Worm (Caenorhabditis elegans) whole organism, young adult: ENCODE results near the gene str-255.

Experiments used
- B0019.2 ChIP-seq: fragments of 200-800 bp; sonication (Bioruptor generic); conservative IDR thresholded peaks from 2 replicates; pipeline ENCODE4 v1.3.6; 2022; ENCODE audit warnings: missing genetic modification reagents, missing genetic modification characterization, missing compliant biosample characterization
- B0261.1 ChIP-seq: sonication (generic microtip); optimal IDR thresholded peaks from 2 replicates; lab custom pipeline; 2016; ENCODE audit warnings: mild to moderate bottlenecking, missing genetic modification characterization, moderate library complexity, missing compliant biosample characterization
- C17E4.6 ChIP-seq: fragments of 200-800 bp; sonication (Bioruptor generic); IDR thresholded peaks from 2 replicates; pipeline ENCODE4 v1.3.6; 2022; ENCODE audit warnings: missing genetic modification reagents, missing genetic modification characterization, missing compliant biosample characterization
- K11D2.4 ChIP-seq: fragments of 200-800 bp; sonication (Bioruptor generic); IDR thresholded peaks from 2 replicates; pipeline ENCODE4 v1.3.6; 2022; ENCODE audit warnings: missing genetic modification reagents, missing genetic modification characterization, missing compliant biosample characterization
- K12H6.12 ChIP-seq: fragments of 200-800 bp; sonication (Bioruptor generic); optimal IDR thresholded peaks from 2 replicates; lab custom pipeline; 2018; ENCODE audit warnings: mild to moderate bottlenecking, missing genetic modification characterization, missing compliant biosample characterization
- T07F8.4 ChIP-seq: sonication (generic microtip); optimal IDR thresholded peaks from 2 replicates; lab custom pipeline; 2016; ENCODE audit warnings: mild to moderate bottlenecking, missing genetic modification characterization, moderate library complexity, missing compliant biosample characterization
- Y53G8AR.9 ChIP-seq: fragments of 200-800 bp; sonication (Bioruptor generic); conservative IDR thresholded peaks from 2 replicates; pipeline ENCODE4 v1.3.6; 2022; ENCODE audit warnings: missing genetic modification reagents, missing genetic modification characterization, missing compliant biosample characterization
- Y56A3A.18 ChIP-seq: fragments of 200-800 bp; sonication (Bioruptor generic); IDR thresholded peaks from 2 replicates; pipeline ENCODE4 v1.3.6; 2022; ENCODE audit warnings: missing genetic modification reagents, missing genetic modification characterization, missing compliant biosample characterization
- Y79H2A.3 ChIP-seq: fragments of 200-800 bp; sonication (Bioruptor generic); conservative IDR thresholded peaks from 2 replicates; pipeline ENCODE4 v1.3.6; 2022; ENCODE audit warnings: missing genetic modification reagents, missing genetic modification characterization, missing compliant biosample characterization
- bed-2 ChIP-seq: fragments of 200-800 bp; sonication (Bioruptor generic); IDR thresholded peaks from 2 replicates; pipeline ENCODE4 v1.3.6; 2022; ENCODE audit warnings: missing genetic modification reagents, missing genetic modification characterization, missing compliant biosample characterization
- chd-7 ChIP-seq: sonication (generic microtip); optimal IDR thresholded peaks from 2 replicates; lab custom pipeline; 2016; ENCODE audit warnings: mild to moderate bottlenecking, missing genetic modification characterization, moderate library complexity, missing compliant biosample characterization
- dox-1 ChIP-seq: fragments of 200-800 bp; sonication (Bioruptor generic); IDR thresholded peaks from 2 replicates; pipeline ENCODE4 v1.3.6; 2022; ENCODE audit warnings: missing genetic modification reagents, missing genetic modification characterization, missing compliant biosample characterization
- dpl-1 ChIP-seq: fragments of 150-350 bp; optimal IDR thresholded peaks from 2 replicates; lab custom pipeline; 2014; ENCODE audit warnings: missing biosample characterization, missing genetic modification reagents, missing genetic modification characterization
- egl-44 ChIP-seq: fragments of 200-800 bp; sonication (Bioruptor generic); IDR thresholded peaks from 2 replicates; pipeline ENCODE4 v1.3.6; 2022; ENCODE audit warnings: missing genetic modification reagents, missing genetic modification characterization, missing compliant biosample characterization
- egrh-3 ChIP-seq: fragments of 200-800 bp; sonication (Bioruptor generic); IDR thresholded peaks from 2 replicates; pipeline ENCODE4 v1.3.6; 2022; ENCODE audit warnings: missing genetic modification reagents, missing genetic modification characterization, missing compliant biosample characterization
- hsf-1 ChIP-seq: fragments of 200-800 bp; sonication (Bioruptor generic); IDR thresholded peaks from 2 replicates; pipeline ENCODE4 v1.3.6; 2022; ENCODE audit warnings: missing genetic modification reagents, missing genetic modification characterization, missing compliant biosample characterization
- pha-4 ChIP-seq: fragments of 150-350 bp; sonication (generic microtip); optimal IDR thresholded peaks from 2 replicates; lab custom pipeline; 2014; ENCODE audit warnings: missing biosample characterization, missing genetic modification reagents, missing genetic modification characterization
- rcor-1 ChIP-seq: fragments of 200-800 bp; sonication (Bioruptor generic); IDR thresholded peaks from 2 replicates; pipeline ENCODE4 v1.3.6; 2022; ENCODE audit warnings: missing genetic modification reagents, missing genetic modification characterization, missing compliant biosample characterization
- rec-8 ChIP-seq, 2 experiments: sonication (generic microtip); optimal IDR thresholded peaks; 2 replicates each; lab custom pipeline; 2016; ENCODE audit warnings: mild to moderate bottlenecking in 2 of 2, missing genetic modification characterization in 2 of 2, missing genetic modification reagents in 2 of 2, missing genotype in 2 of 2, missing biosample characterization in 1 of 2, missing compliant biosample characterization in 1 of 2, moderate library complexity in 1 of 2
- ztf-25 ChIP-seq: fragments of 200-800 bp; sonication (Bioruptor generic); IDR thresholded peaks from 2 replicates; pipeline ENCODE4 v1.3.6; 2022; ENCODE audit warnings: missing genetic modification reagents, missing genetic modification characterization, missing compliant biosample characterization
- ztf-28 ChIP-seq: fragments of 200-800 bp; sonication (Bioruptor generic); IDR thresholded peaks from 2 replicates; pipeline ENCODE4 v1.3.6; 2022; ENCODE audit warnings: missing genetic modification reagents, missing genetic modification characterization, missing compliant biosample characterization

The str-255 gene

DNA sequence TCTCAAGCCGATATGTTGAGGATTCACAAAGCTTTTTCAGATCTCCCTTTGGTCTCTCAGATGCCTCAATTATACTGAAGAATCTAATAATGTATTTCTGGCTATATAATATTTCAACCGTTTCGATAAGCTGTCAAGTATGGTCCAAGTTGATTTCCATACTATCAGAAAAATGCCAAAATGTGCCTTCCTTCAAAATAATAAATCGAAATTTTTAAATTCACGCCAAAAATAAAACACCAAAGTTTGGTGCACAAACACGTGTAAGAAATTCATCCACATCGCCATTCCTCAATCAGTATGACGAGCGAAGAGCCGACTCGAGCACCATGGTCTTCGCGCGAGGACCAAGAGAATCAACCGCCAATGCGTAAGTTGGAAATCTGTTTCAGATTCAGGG, 44.1 kb downstream of the str-255 start, which contains the start of gene F22F7.11:
Gene F22F7.11, plus strand, starts transcription at position 301 of the 400 bp plus-strand sequence.
- TF ChIP-seq hsf-1 (GFP tag; lab: Robert Waterston, UW) = no peak
- no peak for TF ChIP-seq rcor-1
- no peak for TF ChIP-seq Y79H2A.3 (GFP tag; lab: Robert Waterston, UW)
- TF ChIP-seq egrh-3 (GFP tag; lab: Robert Waterston, UW) = no peak
- TF ChIP-seq bed-2 (GFP tag; lab: Robert Waterston, UW) = no peak
- TF ChIP-seq chd-7 (tag; lab: Kevin White, UChicago) = no peak
- TF ChIP-seq egl-44 (GFP tag; lab: Robert Waterston, UW) = no peak
- TF ChIP-seq ztf-25 = no peak
- TF ChIP-seq, all 124 proteins: peak for 0

DNA sequence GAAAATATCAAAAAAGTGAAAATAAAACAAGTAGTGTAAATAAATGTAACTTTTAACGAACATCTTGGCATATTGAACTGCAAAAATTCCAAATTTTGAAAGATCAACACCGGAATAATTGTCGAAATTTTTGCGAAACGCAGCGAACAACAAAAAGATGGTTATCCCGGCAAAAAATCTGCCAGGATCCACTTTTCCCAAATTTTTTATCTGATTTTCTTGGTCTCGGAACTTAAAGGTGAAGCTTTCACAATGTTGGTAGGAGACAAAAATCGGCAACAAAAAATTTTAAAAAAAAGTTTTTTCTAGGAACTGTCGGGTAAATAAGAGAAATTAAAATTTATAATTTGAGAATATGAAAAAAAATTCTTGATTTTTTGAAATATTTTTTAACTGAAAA, 45.1 kb downstream of the str-255 start, which contains the start of gene bgnt-1.2:
Gene bgnt-1.2, minus strand, starts transcription at position 101 of the 400 bp plus-strand sequence.
- TF ChIP-seq rec-8 (tag; optimal IDR thresholded peaks at IDR 0.05; lab: Kevin White, UChicago) (no peak), dox-1 (GFP tag; lab: Robert Waterston, UW) (no peak), Y53G8AR.9 (GFP tag; lab: Robert Waterston, UW) (no peak), K11D2.4 (GFP tag; lab: Robert Waterston, UW) (no peak), K12H6.12 (no peak), pha-4 (tag; lab: Kevin White, UChicago) (no peak), ztf-28 (GFP tag; lab: Robert Waterston, UW) (no peak), chd-7 (tag; lab: Kevin White, UChicago) (no peak), Y56A3A.18 (GFP tag; lab: Robert Waterston, UW) (no peak), B0261.1 (tag; lab: Kevin White, UChicago) (no peak), T07F8.4 (no peak), dpl-1 (GFP tag; lab: Kevin White, UChicago) (no peak), C17E4.6 (no peak), B0019.2 (no peak)
